Worm (Caenorhabditis elegans) whole organism, L2 larva: Measurements from ENCODE around the gene C03H5.4.

Experiments
- C34F6.9 ChIP-seq: fragments of 150-350 bp; optimal IDR thresholded peaks from 2 replicates; lab custom pipeline; 2014; ENCODE audit warnings: missing biosample characterization, missing genetic modification characterization
- F13H6.1 ChIP-seq: sonication (generic microtip); optimal IDR thresholded peaks from 2 replicates; lab custom pipeline; 2016; ENCODE audit warnings: missing genetic modification characterization, missing compliant biosample characterization
- R02D3.7 ChIP-seq: fragments of 150-350 bp; optimal IDR thresholded peaks from 2 replicates; lab custom pipeline; 2014; ENCODE audit warnings: missing biosample characterization, missing genetic modification characterization
- Y55F3AM.14 ChIP-seq: fragments of 200-800 bp; sonication (Bioruptor generic); optimal IDR thresholded peaks from 2 replicates; lab custom pipeline; 2018; ENCODE audit warnings: mild to moderate bottlenecking, missing genetic modification characterization, missing compliant biosample characterization
- ZK546.5 ChIP-seq: sonication (generic microtip); optimal IDR thresholded peaks from 2 replicates; lab custom pipeline; 2017; ENCODE audit warnings: missing biosample characterization, missing genetic modification characterization
- alr-1 ChIP-seq: fragments of 150-350 bp; optimal IDR thresholded peaks from 2 replicates; lab custom pipeline; 2014; ENCODE audit warnings: missing biosample characterization, missing genetic modification characterization
- aly-2 ChIP-seq: fragments of 150-350 bp; optimal IDR thresholded peaks from 2 replicates; lab custom pipeline; 2014; ENCODE audit warnings: missing biosample characterization, missing genetic modification characterization
- ama-1 ChIP-seq: fragments of 150-350 bp; optimal IDR thresholded peaks from 2 replicates; lab custom pipeline; 2018; ENCODE audit warnings: inconsistent platforms
- blmp-1 ChIP-seq: sonication (generic microtip); optimal IDR thresholded peaks from 2 replicates; lab custom pipeline; 2017; ENCODE audit warnings: missing genetic modification characterization, mild to moderate bottlenecking, missing compliant biosample characterization, antibody characterized with exemption, moderate library complexity; ENCODE audit not compliant: insufficient read depth
- ceh-16 ChIP-seq: fragments of 150-350 bp; optimal IDR thresholded peaks from 2 replicates; lab custom pipeline; 2014; ENCODE audit warnings: missing biosample characterization, missing genetic modification characterization
- ceh-82 ChIP-seq: fragments of 150-350 bp; optimal IDR thresholded peaks from 2 replicates; lab custom pipeline; 2014; ENCODE audit warnings: missing biosample characterization, missing genetic modification characterization
- crh-2 ChIP-seq: sonication (generic microtip); optimal IDR thresholded peaks from 2 replicates; lab custom pipeline; 2017; ENCODE audit warnings: missing biosample characterization, missing genetic modification characterization
- dmd-4 ChIP-seq: sonication (generic microtip); optimal IDR thresholded peaks from 2 replicates; lab custom pipeline; 2017; ENCODE audit warnings: missing biosample characterization, missing genetic modification characterization
- egl-27 ChIP-seq: sonication (generic microtip); optimal IDR thresholded peaks from 3 replicates; lab custom pipeline; 2017; ENCODE audit warnings: missing biosample characterization, missing genetic modification reagents, missing genetic modification characterization
- elt-1 ChIP-seq: fragments of 150-350 bp; optimal IDR thresholded peaks from 2 replicates; lab custom pipeline; 2014; ENCODE audit warnings: missing biosample characterization, missing genetic modification characterization
- elt-3 ChIP-seq: sonication (generic microtip); optimal IDR thresholded peaks from 2 replicates; lab custom pipeline; 2017; ENCODE audit warnings: missing biosample characterization, missing genetic modification characterization
- fos-1 ChIP-seq: fragments of 150-350 bp; optimal IDR thresholded peaks from 2 replicates; lab custom pipeline; 2014; ENCODE audit warnings: missing biosample characterization, missing genetic modification characterization
- gmeb-1 ChIP-seq: fragments of 150-350 bp; optimal IDR thresholded peaks from 2 replicates; lab custom pipeline; 2014; ENCODE audit warnings: missing biosample characterization, missing genetic modification characterization
- lin-11 ChIP-seq: fragments of 150-350 bp; sonication (generic microtip); optimal IDR thresholded peaks from 2 replicates; lab custom pipeline; 2014; ENCODE audit warnings: missing biosample characterization, missing genetic modification characterization, inconsistent platforms, mixed read lengths
- lin-13 ChIP-seq: fragments of 150-350 bp; optimal IDR thresholded peaks from 2 replicates; lab custom pipeline; 2014; ENCODE audit warnings: missing biosample characterization, missing genetic modification reagents, missing genetic modification characterization
- lin-39 ChIP-seq: fragments of 150-350 bp; optimal IDR thresholded peaks from 2 replicates; lab custom pipeline; 2014; ENCODE audit warnings: missing biosample characterization, missing genetic modification reagents, missing genetic modification characterization
- lsy-2 ChIP-seq, 2 experiments: fragments of 150-350 bp in 1 of 2; sonication (generic microtip) in 1 of 2; optimal IDR thresholded peaks; 2 replicates each; lab custom pipeline; 2014 to 2017; ENCODE audit warnings: missing biosample characterization in 2 of 2, missing genetic modification characterization in 2 of 2
- mab-5 ChIP-seq: fragments of 150-350 bp; optimal IDR thresholded peaks from 2 replicates; lab custom pipeline; 2014; ENCODE audit warnings: missing biosample characterization, missing genetic modification characterization
- mbf-1 ChIP-seq: sonication (generic microtip); optimal IDR thresholded peaks from 2 replicates; lab custom pipeline; 2017; ENCODE audit warnings: missing biosample characterization, missing genetic modification characterization
- mdl-1 ChIP-seq, 2 experiments: fragments of 150-350 bp in 1 of 2; sonication (generic microtip) in 1 of 2; optimal IDR thresholded peaks; 2 replicates each; lab custom pipeline; 2017; ENCODE audit warnings: missing biosample characterization in 2 of 2, missing genetic modification characterization in 2 of 2
- nhr-10 ChIP-seq: sonication (generic microtip); optimal IDR thresholded peaks from 2 replicates; lab custom pipeline; 2017; ENCODE audit warnings: missing biosample characterization, missing genetic modification characterization
- nhr-11 ChIP-seq: fragments of 150-350 bp; optimal IDR thresholded peaks from 2 replicates; lab custom pipeline; 2014; ENCODE audit warnings: missing biosample characterization, missing genetic modification characterization
- nhr-12 ChIP-seq: fragments of 150-350 bp; optimal IDR thresholded peaks from 2 replicates; lab custom pipeline; 2014; ENCODE audit warnings: missing biosample characterization, missing genetic modification characterization
- nhr-129 ChIP-seq: fragments of 150-350 bp; optimal IDR thresholded peaks from 2 replicates; lab custom pipeline; 2014; ENCODE audit warnings: missing biosample characterization, missing genetic modification characterization
- nhr-21 ChIP-seq: fragments of 150-350 bp; optimal IDR thresholded peaks from 2 replicates; lab custom pipeline; 2014; ENCODE audit warnings: missing biosample characterization, missing genetic modification characterization
- nhr-237 ChIP-seq: fragments of 150-350 bp; optimal IDR thresholded peaks from 2 replicates; lab custom pipeline; 2014; ENCODE audit warnings: missing biosample characterization, missing genetic modification characterization
- nhr-25 ChIP-seq: fragments of 150-350 bp; sonication (generic microtip); optimal IDR thresholded peaks from 3 replicates; lab custom pipeline; 2014; ENCODE audit warnings: missing biosample characterization, missing genetic modification characterization
- nhr-6 ChIP-seq: fragments of 150-350 bp; optimal IDR thresholded peaks from 2 replicates; lab custom pipeline; 2014; ENCODE audit warnings: missing biosample characterization, missing genetic modification characterization
- nhr-77 ChIP-seq: fragments of 150-350 bp; optimal IDR thresholded peaks from 2 replicates; lab custom pipeline; 2014; ENCODE audit warnings: missing biosample characterization, missing genetic modification characterization
- peb-1 ChIP-seq: fragments of 150-350 bp; optimal IDR thresholded peaks from 2 replicates; lab custom pipeline; 2014; ENCODE audit warnings: missing biosample characterization, missing genetic modification characterization
- sem-4 ChIP-seq: fragments of 150-350 bp; optimal IDR thresholded peaks from 2 replicates; lab custom pipeline; 2014; ENCODE audit warnings: missing biosample characterization, missing genetic modification reagents, missing genetic modification characterization
- skn-1 ChIP-seq: sonication (generic microtip); optimal IDR thresholded peaks from 2 replicates; lab custom pipeline; 2017; ENCODE audit warnings: missing biosample characterization, missing genetic modification characterization
- sma-3 ChIP-seq: sonication (generic microtip); optimal IDR thresholded peaks from 2 replicates; lab custom pipeline; 2016; ENCODE audit warnings: missing genetic modification reagents, missing genetic modification characterization, missing compliant biosample characterization
- sma-9 ChIP-seq, 2 experiments: fragments of 150-350 bp in 1 of 2; sonication (generic microtip) in 1 of 2; optimal IDR thresholded peaks; 2 replicates each; lab custom pipeline; 2014 to 2016; ENCODE audit warnings: missing genetic modification characterization in 2 of 2, mild to moderate bottlenecking in 1 of 2, missing biosample characterization in 1 of 2, missing compliant biosample characterization in 1 of 2, missing genetic modification reagents in 1 of 2, moderate library complexity in 1 of 2
- snpc-4 ChIP-seq: fragments of 150-350 bp; optimal IDR thresholded peaks from 2 replicates; lab custom pipeline; 2014; ENCODE audit warnings: missing biosample characterization, missing genetic modification characterization
- unc-39 ChIP-seq: fragments of 150-350 bp; optimal IDR thresholded peaks from 2 replicates; lab custom pipeline; 2014; ENCODE audit warnings: missing biosample characterization, missing genetic modification characterization
- unc-55 ChIP-seq: fragments of 150-350 bp; sonication (generic microtip); optimal IDR thresholded peaks from 3 replicates; lab custom pipeline; 2014; ENCODE audit warnings: missing biosample characterization, missing genetic modification reagents, missing genetic modification characterization
- unc-62 ChIP-seq: fragments of 150-350 bp; optimal IDR thresholded peaks from 2 replicates; lab custom pipeline; 2014; ENCODE audit warnings: missing biosample characterization, missing genetic modification reagents, missing genetic modification characterization
- zag-1 ChIP-seq: fragments of 150-350 bp; optimal IDR thresholded peaks from 2 replicates; lab custom pipeline; 2014; ENCODE audit warnings: missing biosample characterization, missing genetic modification characterization
- ztf-1 ChIP-seq: fragments of 200-800 bp; sonication (Bioruptor generic); conservative IDR thresholded peaks from 2 replicates; pipeline ENCODE4 v1.3.6; 2022; ENCODE audit warnings: missing genetic modification characterization, missing compliant biosample characterization
- ztf-4 ChIP-seq: fragments of 150-350 bp; optimal IDR thresholded peaks from 2 replicates; lab custom pipeline; 2014; ENCODE audit warnings: missing biosample characterization, missing genetic modification characterization

The C03H5.4 gene

ce11 chrII:402435-402834 is 27.4 kb downstream of the C03H5.4 start, which contains the start of gene clec-10:
TSS of gene clec-10 (plus strand) at chrII:402678.
- TF ChIP-seq nhr-129 (tag; lab: Kevin White, UChicago) (no peak), fos-1 (tag; lab: Kevin White, UChicago) (peak; percentile 69)

DNA sequence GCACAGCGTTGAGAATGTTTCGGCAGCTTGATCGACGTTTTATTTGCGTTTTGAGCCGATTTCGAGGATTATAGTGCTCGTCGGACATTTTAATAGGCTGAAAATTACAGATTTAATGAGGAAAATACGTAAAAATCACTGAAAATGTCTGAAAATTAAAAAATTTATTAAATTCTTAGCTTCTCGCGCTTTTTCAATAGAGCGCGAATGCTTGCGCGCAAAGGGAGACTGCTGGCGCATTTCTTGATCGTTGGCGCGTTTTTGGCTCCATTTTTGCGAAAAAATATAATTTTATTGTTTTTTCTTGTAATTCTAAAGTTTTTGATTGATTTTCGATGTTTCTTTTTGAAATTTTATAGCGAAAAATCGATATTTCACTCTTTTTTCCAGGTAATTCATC is 35.8 kb downstream of the C03H5.4 start, which contains the start of the genes dnsn-1 and C24H12.4:
TSS of gene dnsn-1 (minus strand) at position 101 of the 400 bp plus-strand sequence.
TSS of gene C24H12.4 (plus strand) at position 391 of the 400 bp plus-strand sequence.
- TF ChIP-seq zag-1, result peak; percentile 46
- no peak for TF ChIP-seq unc-62 (GFP tag; lab: Kevin White, UChicago)
- no peak for TF ChIP-seq ama-1 (lab: Kevin White, UChicago)
- TF ChIP-seq R02D3.7 (tag; lab: Kevin White, UChicago), result peak; percentile 61
- TF ChIP-seq aly-2, result no peak
- TF ChIP-seq ceh-16 (tag; lab: Kevin White, UChicago), result peak; percentile 66
- TF ChIP-seq ceh-82 (tag; lab: Kevin White, UChicago), result peak; percentile 53
- TF ChIP-seq Y55F3AM.14 (GFP tag; lab: Kevin White, UChicago), result no peak
- peak; percentile 70 for TF ChIP-seq snpc-4 (tag; lab: Kevin White, UChicago)
- TF ChIP-seq C34F6.9 (tag; lab: Kevin White, UChicago), result peak; percentile 94
- TF ChIP-seq nhr-77 (tag; lab: Kevin White, UChicago), result no peak
- TF ChIP-seq dmd-4 (tag; lab: Kevin White, UChicago), result peak; percentile 64
- TF ChIP-seq mbf-1 (tag; lab: Kevin White, UChicago), result no peak
- peak; percentile 88 for TF ChIP-seq mab-5 (tag; lab: Kevin White, UChicago)
- peak; percentile 95 for TF ChIP-seq lin-13 (GFP tag; lab: Kevin White, UChicago)
- peak; percentile 88 for TF ChIP-seq nhr-6 (tag; lab: Kevin White, UChicago)
- peak; percentile 91 to 96 for TF ChIP-seq lsy-2 (tag; optimal IDR thresholded peaks at IDR 0.05; lab: Kevin White, UChicago)
- TF ChIP-seq nhr-12 (tag; lab: Kevin White, UChicago), result no peak
- no peak for TF ChIP-seq unc-39 (tag; lab: Kevin White, UChicago)
- no peak for TF ChIP-seq skn-1 (tag; lab: Kevin White, UChicago)
- TF ChIP-seq sma-3 (GFP tag; lab: Kevin White, UChicago), result peak; percentile 96
- peak; percentile 55 for TF ChIP-seq ZK546.5
- TF ChIP-seq lin-11 (tag; lab: Kevin White, UChicago), result peak; percentile 96
- TF ChIP-seq egl-27, result peak; percentile 86
- peak; percentile 97 for TF ChIP-seq crh-2
- TF ChIP-seq sem-4 (tag; lab: Kevin White, UChicago), result peak; percentile 90
- TF ChIP-seq nhr-237 (tag; lab: Kevin White, UChicago), result peak; percentile 59
- TF ChIP-seq nhr-10 (tag; lab: Kevin White, UChicago), result peak; percentile 78
- TF ChIP-seq mdl-1 (tag; optimal IDR thresholded peaks at IDR 0.05; lab: Kevin White, UChicago), result peak in 1 of 2 experiments; percentile 47
- TF ChIP-seq F13H6.1 (tag; lab: Kevin White, UChicago), result peak; percentile 92
- peak; percentile 12 for TF ChIP-seq blmp-1 (tag; lab: Kevin White, UChicago)
- no peak for TF ChIP-seq lin-39 (tag; lab: Kevin White, UChicago)
- no peak for TF ChIP-seq elt-3 (tag; lab: Kevin White, UChicago)
- TF ChIP-seq nhr-25 (tag; lab: Kevin White, UChicago), result peak; percentile 93
- TF ChIP-seq peb-1 (tag; lab: Kevin White, UChicago), result no peak
- TF ChIP-seq sma-9 (GFP tag; optimal IDR thresholded peaks at IDR 0.05; lab: Kevin White, UChicago), result peak; percentile 95
- no peak for TF ChIP-seq sma-9 (tag; optimal IDR thresholded peaks at IDR 0.05; lab: Kevin White, UChicago)
- TF ChIP-seq ztf-4 (tag; lab: Kevin White, UChicago), result peak; percentile 82
- TF ChIP-seq alr-1 (tag; lab: Kevin White, UChicago), result no peak
- TF ChIP-seq nhr-129 (tag; lab: Kevin White, UChicago), result peak; percentile 64
- TF ChIP-seq nhr-21 (tag; lab: Kevin White, UChicago), result peak; percentile 95
- no peak for TF ChIP-seq ztf-1 (GFP tag; lab: Robert Waterston, UW)
- peak; percentile 98 for TF ChIP-seq unc-55 (GFP tag; lab: Kevin White, UChicago)
- peak; percentile 68 for TF ChIP-seq fos-1 (tag; lab: Kevin White, UChicago)
- TF ChIP-seq gmeb-1, result peak; percentile 98
- TF ChIP-seq nhr-11 (tag; lab: Kevin White, UChicago), result no peak
- no peak for TF ChIP-seq elt-1 (tag; lab: Kevin White, UChicago)
- TF ChIP-seq, all 48 proteins: peak for 30
